Fruit fly (Drosophila melanogaster): ENCODE results near the gene CG5180.

The CG5180 gene

dm6 chr3R:20548255-20548654 is 9.5 kb upstream of the CG5180 start:
- TF ChIP-seq pan (optimal IDR thresholded peaks at IDR 0.05) (no peak), usp (GFP tag; optimal IDR thresholded peaks at IDR 0.05) (no peak), psq (optimal IDR thresholded peaks at IDR 0.05) (no peak), EcR (GFP tag; optimal IDR thresholded peaks at IDR 0.05) (no peak)

DNA sequence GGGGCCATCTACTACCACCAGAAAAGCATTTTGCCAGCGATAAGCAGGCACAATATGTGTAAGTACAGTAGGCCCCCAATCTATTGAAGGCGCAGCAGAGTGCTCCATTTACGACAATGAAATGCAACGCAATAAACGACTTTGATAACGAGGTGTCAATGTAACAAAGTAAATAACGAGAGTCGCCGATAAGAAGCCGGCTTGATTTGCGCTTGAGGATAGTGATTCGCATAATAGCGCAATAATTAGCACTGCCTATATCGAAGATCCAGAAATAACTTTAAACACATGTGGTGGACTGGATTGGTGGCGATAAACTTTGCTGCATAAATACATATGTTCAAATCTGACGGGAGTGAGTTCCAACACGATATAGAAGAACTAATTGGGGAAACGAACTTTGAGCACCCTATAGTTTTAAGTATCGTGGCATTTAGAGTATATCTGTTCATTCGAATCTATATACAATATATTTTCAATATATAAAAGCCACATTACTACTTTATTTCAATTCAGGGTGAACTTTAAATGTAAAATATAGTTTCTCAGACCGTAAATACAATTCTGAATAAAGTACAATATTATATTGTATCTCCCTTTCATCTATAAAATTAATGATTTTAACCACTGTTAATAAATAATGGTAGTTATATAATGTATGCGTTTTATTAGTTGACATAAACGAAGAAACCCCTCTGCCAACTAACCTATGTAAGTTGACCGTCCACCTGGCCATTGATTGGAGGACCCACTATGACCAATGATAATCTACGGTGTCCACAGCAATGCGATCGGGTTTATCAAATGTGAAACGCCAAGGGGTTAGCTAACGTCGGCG is 8.5 kb upstream of the CG5180 start:
- TF ChIP-seq usp (GFP tag; optimal IDR thresholded peaks at IDR 0.05) (no peak), CG8478 (optimal IDR thresholded peaks at IDR 0.05) (no peak), Dll (optimal IDR thresholded peaks at IDR 0.05) (no peak), EcR (GFP tag; optimal IDR thresholded peaks at IDR 0.05) (no peak), psq (optimal IDR thresholded peaks at IDR 0.05) (no peak), pan (optimal IDR thresholded peaks at IDR 0.05) (no peak)

- no peak for TF ChIP-seq psq (optimal IDR thresholded peaks at IDR 0.05)
- TF ChIP-seq EcR (GFP tag; optimal IDR thresholded peaks at IDR 0.05) = no peak
- TF ChIP-seq Dll (optimal IDR thresholded peaks at IDR 0.05) = no peak
- no peak for TF ChIP-seq usp (GFP tag; optimal IDR thresholded peaks at IDR 0.05)
- TF ChIP-seq CG8478 (optimal IDR thresholded peaks at IDR 0.05) = no peak
- TF ChIP-seq pan (optimal IDR thresholded peaks at IDR 0.05) = no peak
These were observed 7.7 kb upstream of the CG5180 start for dm6 chr3R:20549855-20550603.

DNA sequence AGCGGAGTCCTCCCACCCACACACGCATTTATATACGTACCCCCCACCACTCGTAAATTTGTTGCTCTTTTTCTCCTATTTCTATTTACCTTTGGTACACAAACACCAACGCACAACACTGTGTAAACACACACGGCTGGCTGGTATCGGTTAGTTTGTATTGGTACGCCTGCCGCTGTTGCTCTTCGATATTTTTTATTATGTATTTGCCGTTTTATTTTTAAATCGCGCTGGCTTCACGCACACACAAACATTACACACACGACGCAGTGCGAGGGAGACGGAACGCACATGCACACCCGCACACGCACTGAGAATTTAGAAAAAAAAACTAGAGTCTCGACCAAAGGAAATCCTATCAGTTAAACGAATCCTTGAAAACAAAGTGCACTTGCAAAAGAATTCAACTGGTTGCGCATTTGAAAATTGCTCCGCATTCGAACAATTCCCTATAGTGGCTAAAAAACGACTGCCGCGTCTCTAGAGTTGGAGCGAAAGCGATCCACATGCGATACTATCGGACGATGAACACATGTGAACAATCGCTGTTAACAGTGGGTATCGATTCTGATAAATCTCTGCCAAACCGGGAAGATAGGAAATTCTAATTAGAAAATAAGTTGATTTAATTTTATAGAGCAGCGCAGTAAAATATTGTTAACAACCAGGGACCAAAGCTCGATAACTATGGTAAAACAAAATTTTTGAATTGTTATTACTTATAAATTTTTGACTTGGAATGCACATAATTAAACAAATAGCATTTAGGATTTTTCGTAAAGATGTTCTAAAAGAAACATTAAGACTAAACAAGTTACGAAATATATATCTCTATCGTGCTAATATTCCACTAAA is 6.9 kb upstream of the CG5180 start:
- TF ChIP-seq pan (optimal IDR thresholded peaks at IDR 0.05) (no peak), usp (GFP tag; optimal IDR thresholded peaks at IDR 0.05) (no peak), CG8478 (optimal IDR thresholded peaks at IDR 0.05) (no peak), EcR (GFP tag; optimal IDR thresholded peaks at IDR 0.05) (no peak), psq (optimal IDR thresholded peaks at IDR 0.05) (no peak), Dll (optimal IDR thresholded peaks at IDR 0.05) (no peak)

DNA sequence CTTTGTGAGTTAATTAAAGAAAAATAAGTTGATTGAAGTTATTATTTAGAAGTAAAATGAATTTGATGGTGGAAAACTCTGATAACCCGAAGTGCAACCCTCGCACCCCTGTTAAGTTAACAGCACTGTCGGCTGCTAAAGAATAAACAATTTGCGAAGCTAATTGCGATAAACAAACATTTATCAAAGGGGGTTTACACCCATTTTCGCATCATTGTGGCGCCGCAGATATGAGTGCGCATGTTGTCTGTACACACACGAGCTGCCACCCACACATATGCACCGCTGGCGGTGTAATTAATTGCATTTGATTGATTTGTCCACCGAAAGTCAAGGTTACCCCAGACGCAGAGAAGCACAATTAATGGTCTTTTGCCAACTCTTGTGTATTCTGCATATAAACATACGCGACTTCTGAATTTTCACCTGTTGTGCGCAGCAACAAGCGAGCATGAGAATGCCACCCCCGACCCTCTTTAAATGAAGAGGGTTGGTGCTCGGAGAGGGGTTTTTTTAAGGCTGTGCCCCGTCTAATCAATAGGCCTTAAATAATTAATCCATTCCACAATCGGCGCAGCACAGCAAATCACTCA is 6.1 kb upstream of the CG5180 start:
- TF ChIP-seq psq (optimal IDR thresholded peaks at IDR 0.05) (no peak), Dll (optimal IDR thresholded peaks at IDR 0.05) (no peak), pan (optimal IDR thresholded peaks at IDR 0.05) (no peak), EcR (GFP tag; optimal IDR thresholded peaks at IDR 0.05) (no peak), CG8478 (optimal IDR thresholded peaks at IDR 0.05) (no peak), usp (GFP tag; optimal IDR thresholded peaks at IDR 0.05) (no peak)

dm6 chr3R:20552093-20552492 is 5.6 kb upstream of the CG5180 start, which contains the start of gene Stat92E:
Stat92E (minus strand) TSS chr3R:20552311.
- TF ChIP-seq psq (optimal IDR thresholded peaks at IDR 0.05) = no peak
- no peak for TF ChIP-seq Dll (optimal IDR thresholded peaks at IDR 0.05)
- TF ChIP-seq pan (optimal IDR thresholded peaks at IDR 0.05) = no peak
- TF ChIP-seq CG8478 (optimal IDR thresholded peaks at IDR 0.05) = no peak
- TF ChIP-seq EcR (GFP tag; optimal IDR thresholded peaks at IDR 0.05) = no peak
- TF ChIP-seq usp (GFP tag; optimal IDR thresholded peaks at IDR 0.05) = no peak

- TF ChIP-seq EcR (GFP tag; optimal IDR thresholded peaks at IDR 0.05) = no peak
- TF ChIP-seq Dll (optimal IDR thresholded peaks at IDR 0.05) = no peak
- no peak for TF ChIP-seq pan (optimal IDR thresholded peaks at IDR 0.05)
- TF ChIP-seq CG8478 (optimal IDR thresholded peaks at IDR 0.05) = no peak
- no peak for TF ChIP-seq usp (GFP tag; optimal IDR thresholded peaks at IDR 0.05)
- TF ChIP-seq psq (optimal IDR thresholded peaks at IDR 0.05) = no peak
These were observed 3.4 kb upstream of the CG5180 start, which contains the start of gene att-ORFB for dm6 chr3R:20554300-20554699. att-ORFB (minus strand) TSS chr3R:20554400.

DNA sequence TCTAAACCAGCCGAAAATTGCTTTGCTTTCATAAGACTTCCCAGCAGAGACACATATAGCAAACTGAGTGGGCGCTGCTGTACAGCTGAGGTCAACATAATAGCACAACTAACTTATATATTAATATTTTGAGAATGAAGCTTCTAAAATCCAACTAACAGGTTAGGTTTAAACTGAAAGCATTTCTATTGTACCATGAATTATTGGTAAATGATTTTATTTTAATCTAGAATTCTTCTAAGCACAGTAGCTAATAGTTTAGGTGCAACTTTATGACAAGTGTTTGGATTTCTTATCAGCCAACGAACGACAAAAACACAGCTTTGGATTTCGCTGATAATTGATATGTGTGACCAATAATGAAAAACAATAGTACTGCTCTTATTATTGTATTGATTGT is 2.7 kb upstream of the CG5180 start:
- TF ChIP-seq CG8478 (optimal IDR thresholded peaks at IDR 0.05) (no peak), EcR (GFP tag; optimal IDR thresholded peaks at IDR 0.05) (no peak)

- no peak for TF ChIP-seq usp (GFP tag; optimal IDR thresholded peaks at IDR 0.05)
- peak; percentile 47 for TF ChIP-seq Dll (optimal IDR thresholded peaks at IDR 0.05)
These were observed 1.9 kb upstream of the CG5180 start for dm6 chr3R:20555720-20556280.

DNA sequence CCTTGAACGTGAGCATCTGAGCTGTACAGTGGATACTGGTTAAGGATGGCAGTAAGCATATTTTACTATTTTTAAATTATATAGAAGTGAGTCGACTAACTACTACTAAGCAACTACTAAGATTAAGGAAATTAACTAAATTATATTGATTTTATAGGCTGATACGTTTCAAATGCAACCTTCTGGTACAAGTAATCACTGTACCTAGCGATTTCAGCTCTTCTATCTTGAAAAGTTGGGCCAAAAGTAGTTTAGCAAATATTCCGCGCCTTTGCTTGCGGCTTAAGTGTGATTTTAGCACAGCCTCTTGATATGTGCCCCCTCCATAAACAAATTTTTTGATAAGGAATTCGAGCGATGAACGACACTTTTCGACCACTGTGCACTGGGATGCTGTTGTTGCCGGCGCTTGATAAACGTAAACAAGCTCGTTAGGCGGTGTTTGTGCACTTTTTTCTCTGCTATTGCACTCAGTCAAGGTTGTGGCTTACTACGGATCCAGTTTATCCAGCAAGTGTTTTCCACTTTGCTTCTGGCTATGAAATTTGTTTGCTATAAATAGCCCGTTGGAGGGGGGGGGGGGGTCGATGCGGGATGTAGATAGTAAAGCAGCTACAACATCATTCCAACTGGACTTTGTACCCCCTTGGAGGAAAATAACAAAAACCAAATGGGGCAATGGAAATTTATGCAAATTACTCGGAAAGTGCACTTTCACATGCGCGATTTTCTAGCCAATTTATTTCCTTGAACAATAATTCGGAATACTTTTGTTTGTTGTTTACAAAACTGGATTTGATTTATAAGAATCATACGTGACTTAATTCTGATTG is 1.2 kb upstream of the CG5180 start:
- TF ChIP-seq CG8478 (optimal IDR thresholded peaks at IDR 0.05) = no peak
- TF ChIP-seq psq (optimal IDR thresholded peaks at IDR 0.05) = no peak
- TF ChIP-seq pan (optimal IDR thresholded peaks at IDR 0.05) = no peak
- no peak for TF ChIP-seq usp (GFP tag; optimal IDR thresholded peaks at IDR 0.05)
- TF ChIP-seq EcR (GFP tag; optimal IDR thresholded peaks at IDR 0.05) = no peak
- no peak for TF ChIP-seq Dll (optimal IDR thresholded peaks at IDR 0.05)

DNA sequence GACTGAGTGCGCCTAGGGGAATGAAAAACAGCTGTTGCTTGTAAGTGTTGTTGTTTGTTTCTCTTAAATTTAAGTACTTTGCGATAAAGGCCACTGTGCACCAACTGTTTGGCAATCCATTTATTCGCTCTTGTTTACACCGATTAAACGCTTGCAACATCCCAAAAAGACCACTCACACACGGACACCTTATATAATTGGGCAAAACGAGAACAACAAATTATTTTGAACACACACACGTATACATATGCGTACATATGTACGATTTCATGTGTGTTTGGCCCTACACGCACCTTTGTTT is 666 bp upstream of the CG5180 start:
- TF ChIP-seq psq (optimal IDR thresholded peaks at IDR 0.05) = no peak
- no peak for TF ChIP-seq EcR (GFP tag; optimal IDR thresholded peaks at IDR 0.05)
- TF ChIP-seq Dll (optimal IDR thresholded peaks at IDR 0.05) = no peak
- no peak for TF ChIP-seq pan (optimal IDR thresholded peaks at IDR 0.05)
- no peak for TF ChIP-seq CG8478 (optimal IDR thresholded peaks at IDR 0.05)
- no peak for TF ChIP-seq usp (GFP tag; optimal IDR thresholded peaks at IDR 0.05)

All from whole organism.